Worm (Caenorhabditis elegans) whole organism, L4/young adult: ENCODE results near the gene ets-10.

Source experiments
- W03F9.2 ChIP-seq: fragments of 150-350 bp; optimal IDR thresholded peaks from 2 replicates; lab custom pipeline; 2014; ENCODE audit warnings: missing biosample characterization, missing genetic modification characterization
- dao-5 ChIP-seq: sonication (generic microtip); optimal IDR thresholded peaks from 2 replicates; lab custom pipeline; 2016; ENCODE audit warnings: missing genotype, missing genetic modification characterization, moderate library complexity, missing compliant biosample characterization
- him-1 ChIP-seq: sonication (generic microtip); optimal IDR thresholded peaks from 2 replicates; lab custom pipeline; 2016; ENCODE audit warnings: missing genotype, missing genetic modification reagents, missing genetic modification characterization, missing compliant biosample characterization

DNA sequence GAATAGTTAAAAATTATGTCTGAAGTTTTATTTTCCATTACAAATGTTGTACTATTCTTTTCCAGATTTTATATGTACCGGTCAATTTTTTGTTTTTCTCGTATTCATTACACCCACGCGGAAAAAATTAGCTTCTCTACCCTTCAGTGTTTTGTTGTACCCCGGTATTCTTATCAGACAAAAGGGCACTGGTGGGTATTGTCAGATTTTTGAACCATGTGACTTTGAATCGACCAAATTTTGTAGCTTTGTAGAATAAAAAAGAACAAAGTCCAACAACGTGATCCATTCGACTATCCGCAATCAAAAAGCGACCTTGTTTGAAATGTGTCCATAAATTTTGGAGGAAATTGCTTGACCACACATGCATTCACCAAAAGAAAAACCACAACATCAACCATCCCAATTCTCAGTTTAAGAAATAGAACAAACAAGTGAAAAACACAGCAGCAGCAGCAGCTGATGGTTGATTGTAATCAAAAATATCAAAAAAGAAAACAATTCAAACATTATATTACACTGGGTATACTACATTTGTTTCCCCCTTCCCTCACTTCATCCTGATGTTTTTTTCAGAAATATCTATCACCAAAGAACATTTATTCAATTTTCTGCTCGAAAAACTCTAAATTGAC is 39.4 kb upstream of the ets-10 start:
- TF ChIP-seq him-1 (no peak), W03F9.2 (no peak), dao-5 (tag; lab: Kevin White, UChicago) (no peak)
